Worm (Caenorhabditis elegans) whole organism, midembryonic: ENCODE data around the gene F57B9.1.

Experiments
- T22C8.4 ChIP-seq: fragments of 200-800 bp; sonication (Bioruptor generic); IDR thresholded peaks from 2 replicates; pipeline ENCODE4 v1.3.6; 2022; ENCODE audit warnings: missing genetic modification characterization, missing compliant biosample characterization
- cog-1 ChIP-seq: sonication (generic microtip); optimal IDR thresholded peaks from 2 replicates; lab custom pipeline; 2016; ENCODE audit warnings: missing genetic modification characterization, missing compliant biosample characterization
- flt-1 ChIP-seq: fragments of 200-800 bp; sonication (Bioruptor generic); IDR thresholded peaks from 2 replicates; pipeline ENCODE4 v1.3.6; 2022; ENCODE audit warnings: missing genetic modification characterization, missing compliant biosample characterization
- med-1 ChIP-seq: sonication (generic microtip); optimal IDR thresholded peaks from 2 replicates; lab custom pipeline; 2017; ENCODE audit warnings: missing genetic modification characterization, mild to moderate bottlenecking, missing compliant biosample characterization, antibody characterized with exemption, missing genetic modification reagents; ENCODE audit not compliant: insufficient read depth
- ref-1 ChIP-seq: fragments of 200-800 bp; sonication (Bioruptor generic); conservative IDR thresholded peaks from 2 replicates; pipeline ENCODE4 v1.3.6; 2022; ENCODE audit warnings: missing genetic modification reagents, missing genetic modification characterization, missing compliant biosample characterization
- ztf-29 ChIP-seq: fragments of 200-800 bp; sonication (Bioruptor generic); IDR thresholded peaks from 2 replicates; pipeline ENCODE4 v1.3.6; 2022; ENCODE audit warnings: missing genetic modification reagents, missing genetic modification characterization, missing compliant biosample characterization

DNA sequence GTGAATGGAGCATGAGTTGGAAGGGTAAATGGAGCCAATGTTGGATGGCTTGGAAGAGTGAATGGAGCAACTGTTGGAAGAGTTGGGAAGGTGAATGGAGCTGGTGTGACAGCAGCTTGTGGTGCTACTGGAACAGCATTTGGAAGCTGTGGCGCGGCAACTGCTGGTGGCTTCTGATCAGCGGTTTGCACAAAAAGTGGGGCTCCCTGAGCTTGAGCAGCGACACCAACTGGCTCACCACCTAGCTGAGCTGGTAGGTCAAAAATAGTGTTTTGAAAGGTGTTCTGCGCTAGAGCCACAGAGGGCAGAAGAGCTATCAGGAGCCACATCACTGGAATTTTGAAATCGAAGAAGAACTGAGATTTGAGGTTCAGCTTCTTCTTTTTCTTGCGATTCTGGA lies 16.6 kb upstream of the F57B9.1 start:
- TF ChIP-seq cog-1 (tag; lab: Kevin White, UChicago), result no peak
- TF ChIP-seq T22C8.4, result no peak
- TF ChIP-seq ztf-29 (GFP tag; lab: Robert Waterston, UW), result no peak
- TF ChIP-seq ref-1 (GFP tag; lab: Robert Waterston, UW), result no peak
- TF ChIP-seq flt-1 (GFP tag; lab: Robert Waterston, UW), result no peak
- TF ChIP-seq med-1 (GFP tag; lab: Kevin White, UChicago), result no peak
